Worm (Caenorhabditis elegans): Measurements from ENCODE around the gene Y4C6B.7.
"Not testable (repeated sequence)": the region's sequence is repeated elsewhere in the genome, so short reads cannot be mapped to it uniquely, and the experiment has no call there.

- not testable (repeated sequence) for TF ChIP-seq ama-1 (optimal IDR thresholded peaks at IDR 0.05); ceh-36 (tag; optimal IDR thresholded peaks at IDR 0.05); hmg-4 (GFP tag; optimal IDR thresholded peaks at IDR 0.05); tbx-37 (GFP tag; conservative IDR thresholded peaks at IDR 0.05); pes-1 (GFP tag; IDR thresholded peaks at IDR 0.05); hnd-1 (tag; optimal IDR thresholded peaks at IDR 0.05); tra-4 (tag; optimal IDR thresholded peaks at IDR 0.05); sea-1 (GFP tag; conservative IDR thresholded peaks at IDR 0.05); hmbx-1 (tag; optimal IDR thresholded peaks at IDR 0.05); F13C5.2 (tag; optimal IDR thresholded peaks at IDR 0.05)
These were observed 2.6 kb downstream of the Y4C6B.7 start, which contains the start of gene gba-4 for ce11 chrIV:5350480-5351193.
